Fruit fly (Drosophila melanogaster) S2 (cell line): ENCODE results near the gene CG13001.

ENCODE experiments used
- CG8478 ChIP-seq: fragments of >200 bp; optimal IDR thresholded peaks from 2 replicates; lab custom pipeline; 2018
- CTCF ChIP-seq, 2 experiments: fragments of >200 bp; optimal IDR thresholded peaks; 2 replicates each; lab custom pipeline; 2018

dm6 chrX:16920682-16921286 lies 21.9 kb downstream of the CG13001 start:
- TF ChIP-seq CTCF (optimal IDR thresholded peaks at IDR 0.05; lab: Kevin White, UChicago): no peak
- no peak for TF ChIP-seq CG8478 (lab: Kevin White, UChicago)
